Fruit fly (Drosophila melanogaster): ENCODE data around the gene CG4537.

The CG4537 gene

DNA sequence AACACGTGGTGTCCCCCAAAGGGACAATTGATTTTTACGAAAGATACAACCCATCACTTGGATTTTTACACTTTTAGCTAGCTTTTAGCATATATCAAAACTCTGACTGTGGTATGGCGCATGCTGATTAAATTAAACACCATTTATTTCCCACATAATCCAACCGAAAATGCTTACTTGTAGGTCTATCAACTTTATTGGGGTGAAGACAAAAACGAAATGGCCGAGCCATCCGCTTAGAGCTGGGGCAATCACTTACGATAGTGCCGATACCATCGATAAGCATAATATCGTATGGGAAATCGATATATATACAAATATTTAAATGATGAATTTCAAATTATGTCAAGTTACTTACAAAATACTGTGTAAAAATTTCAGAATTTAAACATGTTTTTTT lies 6.6 kb downstream of the CG4537 start, which contains the start of gene RpS2 (continued):
- TF ChIP-seq CG4318 (GFP tag; optimal IDR thresholded peaks at IDR 0.05) = no peak
- TF ChIP-seq net (GFP tag; optimal IDR thresholded peaks at IDR 0.05) = no peak
- peak; percentile 31 for TF ChIP-seq acj6 (GFP tag; optimal IDR thresholded peaks at IDR 0.05)
- TF ChIP-seq Ets96B (tag; optimal IDR thresholded peaks at IDR 0.05) = no peak
- no peak for TF ChIP-seq Sox15 (GFP tag; optimal IDR thresholded peaks at IDR 0.05)
- TF ChIP-seq CG6163 (GFP tag; IDR thresholded peaks at IDR 0.05) = no peak
- no peak for TF ChIP-seq dsx (GFP tag; optimal IDR thresholded peaks at IDR 0.05; ENCODE audit: poor library complexity, severe bottlenecking)
- no peak for TF ChIP-seq CG3919 (GFP tag; optimal IDR thresholded peaks at IDR 0.05)
- TF ChIP-seq vri (GFP tag; optimal IDR thresholded peaks at IDR 0.05) = peak; percentile 26
- peak; percentile 28 for TF ChIP-seq Eip75B (GFP tag; optimal IDR thresholded peaks at IDR 0.05)
- TF ChIP-seq Blimp-1 (GFP tag; optimal IDR thresholded peaks at IDR 0.05) = no peak
- TF ChIP-seq eg (GFP tag; IDR thresholded peaks at IDR 0.05) = no peak
- TF ChIP-seq CG32006 (GFP tag; optimal IDR thresholded peaks at IDR 0.05) = no peak
- no peak for TF ChIP-seq CG7368 (GFP tag; optimal IDR thresholded peaks at IDR 0.05)
- no peak for TF ChIP-seq CG16779 (tag; optimal IDR thresholded peaks at IDR 0.05)
- TF ChIP-seq fkh (GFP tag; optimal IDR thresholded peaks at IDR 0.05) = peak; percentile 22
- TF ChIP-seq Lpt (GFP tag; optimal IDR thresholded peaks at IDR 0.05) = no peak
- no peak for TF ChIP-seq pdm3 (GFP tag; optimal IDR thresholded peaks at IDR 0.05)
- TF ChIP-seq dac (GFP tag; optimal IDR thresholded peaks at IDR 0.05) = no peak
- peak; percentile 30 for TF ChIP-seq Hr39 (GFP tag; optimal IDR thresholded peaks at IDR 0.05)
- TF ChIP-seq Ets21C (GFP tag; optimal IDR thresholded peaks at IDR 0.05) = peak; percentile 26
- TF ChIP-seq Eip78C (GFP tag) = peak; percentile 79
- TF ChIP-seq cyc (GFP tag; optimal IDR thresholded peaks at IDR 0.05) = peak; percentile 1
- peak; percentile 58 for TF ChIP-seq Sox102F (GFP tag; optimal IDR thresholded peaks at IDR 0.05)

DNA sequence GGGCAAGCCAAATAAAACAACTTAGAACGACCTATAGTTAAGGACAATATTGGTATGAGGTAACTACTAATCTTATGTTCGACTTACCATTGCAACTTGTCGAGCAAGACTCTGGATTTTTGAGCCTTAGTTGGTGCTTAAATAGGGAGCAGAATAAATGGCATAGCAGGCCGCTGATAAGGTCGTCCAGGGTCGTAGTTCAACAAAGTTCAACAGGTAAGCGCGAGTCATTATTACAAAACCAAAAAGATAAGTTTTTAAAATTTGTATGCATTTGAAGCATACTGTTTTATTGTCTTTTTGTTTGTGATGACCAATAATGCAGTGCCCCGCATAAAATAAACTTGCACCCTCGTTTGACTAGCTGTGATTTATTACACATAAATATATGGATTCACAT lies 12.3 kb downstream of the CG4537 start, which contains the start of gene Muc30E:
TSS of gene Muc30E (minus strand) at position 101 of the 400 bp plus-strand sequence.
- TF ChIP-seq CG6854 (GFP tag; optimal IDR thresholded peaks at IDR 0.05) (no peak), CG1621 (tag; optimal IDR thresholded peaks at IDR 0.05) (no peak), cyc (GFP tag; optimal IDR thresholded peaks at IDR 0.05) (no peak)

- no peak for TF ChIP-seq CG16779 (tag; optimal IDR thresholded peaks at IDR 0.05)
- TF ChIP-seq dac (GFP tag; optimal IDR thresholded peaks at IDR 0.05) = no peak
- no peak for TF ChIP-seq Eip93F (GFP tag; optimal IDR thresholded peaks at IDR 0.05)
- no peak for TF ChIP-seq vri (GFP tag; optimal IDR thresholded peaks at IDR 0.05)
- no peak for TF ChIP-seq Hr38 (GFP tag; optimal IDR thresholded peaks at IDR 0.05)
- peak; percentile 78 for TF ChIP-seq CG6163 (GFP tag; IDR thresholded peaks at IDR 0.05)
- peak; percentile 32 for TF ChIP-seq CG10669 (GFP tag; optimal IDR thresholded peaks at IDR 0.05)
- TF ChIP-seq CG3032 (tag; optimal IDR thresholded peaks at IDR 0.05) = peak; percentile 47
- no peak for TF ChIP-seq spab (GFP tag; optimal IDR thresholded peaks at IDR 0.05)
- no peak for TF ChIP-seq Ets21C (GFP tag; optimal IDR thresholded peaks at IDR 0.05)
- no peak for TF ChIP-seq Sox102F (GFP tag; optimal IDR thresholded peaks at IDR 0.05)
- TF ChIP-seq acj6 (GFP tag; optimal IDR thresholded peaks at IDR 0.05) = no peak
- no peak for TF ChIP-seq salr (GFP tag; optimal IDR thresholded peaks at IDR 0.05)
- TF ChIP-seq CG8119 (GFP tag; IDR thresholded peaks at IDR 0.05) = no peak
- peak; percentile 71 for TF ChIP-seq Eip78C (GFP tag)
- no peak for TF ChIP-seq fd59A (GFP tag; optimal IDR thresholded peaks at IDR 0.05)
- peak; percentile 74 for TF ChIP-seq eg (GFP tag; IDR thresholded peaks at IDR 0.05)
- peak; percentile 18 for TF ChIP-seq CG10631 (GFP tag; optimal IDR thresholded peaks at IDR 0.05)
- TF ChIP-seq Gug (GFP tag; IDR thresholded peaks at IDR 0.05) = peak; percentile 69
- peak; percentile 29 for TF ChIP-seq CG6276 (GFP tag; optimal IDR thresholded peaks at IDR 0.05)
- TF ChIP-seq svp (GFP tag) = no peak
- TF ChIP-seq achi (GFP tag; optimal IDR thresholded peaks at IDR 0.05) = peak; percentile 30
- no peak for TF ChIP-seq CG6854 (GFP tag; optimal IDR thresholded peaks at IDR 0.05)
- TF ChIP-seq Ets96B (tag; optimal IDR thresholded peaks at IDR 0.05) = peak; percentile 53
- TF ChIP-seq CG11294 (GFP tag; IDR thresholded peaks at IDR 0.05) = peak; percentile 66
- TF ChIP-seq dsx (GFP tag; optimal IDR thresholded peaks at IDR 0.05; ENCODE audit: poor library complexity, severe bottlenecking) = peak; percentile 6
- TF ChIP-seq CG3919 (GFP tag; optimal IDR thresholded peaks at IDR 0.05) = peak; percentile 22
- TF ChIP-seq topi (GFP tag; optimal IDR thresholded peaks at IDR 0.05) = no peak
- no peak for TF ChIP-seq Blimp-1 (GFP tag; optimal IDR thresholded peaks at IDR 0.05)
- TF ChIP-seq Smox (GFP tag; optimal IDR thresholded peaks at IDR 0.05) = no peak
- no peak for TF ChIP-seq CG11762 (GFP tag; optimal IDR thresholded peaks at IDR 0.05; ENCODE audit: insufficient read depth)
- peak; percentile 39 for TF ChIP-seq Hr4 (GFP tag; optimal IDR thresholded peaks at IDR 0.05)
- peak; percentile 20 for TF ChIP-seq net (GFP tag; optimal IDR thresholded peaks at IDR 0.05)
- no peak for TF ChIP-seq CG8632 (GFP tag; optimal IDR thresholded peaks at IDR 0.05)
- peak; percentile 50; the same call in 1 of the 2 replicates for TF ChIP-seq CG15336 (GFP tag; IDR thresholded peaks at IDR 0.05)
- no peak for TF ChIP-seq Sox15 (GFP tag; optimal IDR thresholded peaks at IDR 0.05)
- peak; percentile 7 for TF ChIP-seq CG7368 (GFP tag; optimal IDR thresholded peaks at IDR 0.05)
Observed at dm6 chr2L:9906641-9907040, 16.0 kb downstream of the CG4537 start.
